Worm (Caenorhabditis elegans) whole organism, mixed stage, embryonic: ENCODE data around the gene T19C4.24.
"Not testable (repeated sequence)": the region's sequence is repeated elsewhere in the genome, so short reads cannot be mapped to it uniquely, and the experiment has no call there.

Experiments
- ceh-39 ChIP-seq: fragments of 150-350 bp; optimal IDR thresholded peaks from 2 replicates; lab custom pipeline; 2014; ENCODE audit warnings: missing biosample characterization, missing genetic modification characterization
- ceh-43 ChIP-seq: fragments of 200-800 bp; sonication (Bioruptor generic); optimal IDR thresholded peaks from 2 replicates; lab custom pipeline; 2018; ENCODE audit warnings: mild to moderate bottlenecking, missing genetic modification characterization, moderate library complexity, missing compliant biosample characterization
- ham-2 ChIP-seq: fragments of 200-800 bp; sonication (Bioruptor generic); optimal IDR thresholded peaks from 2 replicates; lab custom pipeline; 2018; ENCODE audit warnings: mild to moderate bottlenecking, missing genetic modification characterization, missing compliant biosample characterization
- hlh-1 ChIP-seq: fragments of 150-350 bp; optimal IDR thresholded peaks from 2 replicates; lab custom pipeline; 2014; ENCODE audit warnings: missing biosample characterization, missing genetic modification reagents, missing genetic modification characterization
- lin-13 ChIP-seq: fragments of 150-350 bp; optimal IDR thresholded peaks from 2 replicates; lab custom pipeline; 2014; ENCODE audit warnings: missing biosample characterization, missing genetic modification characterization
- lsy-2 ChIP-seq: fragments of 150-350 bp; optimal IDR thresholded peaks from 2 replicates; lab custom pipeline; 2014; ENCODE audit warnings: missing biosample characterization, missing genetic modification characterization
- nhr-28 ChIP-seq: fragments of 150-350 bp; optimal IDR thresholded peaks from 2 replicates; lab custom pipeline; 2014; ENCODE audit warnings: missing biosample characterization, missing genetic modification characterization
- sem-2 ChIP-seq: fragments of 200-800 bp; sonication (Bioruptor generic); optimal IDR thresholded peaks from 2 replicates; lab custom pipeline; 2018; ENCODE audit warnings: mild to moderate bottlenecking, missing genetic modification characterization, missing compliant biosample characterization
- tbx-8 ChIP-seq: fragments of 200-800 bp; sonication (Bioruptor generic); optimal IDR thresholded peaks from 2 replicates; lab custom pipeline; 2018; ENCODE audit warnings: mild to moderate bottlenecking, missing genetic modification characterization, moderate library complexity, missing compliant biosample characterization
- unc-120 ChIP-seq: sonication (generic microtip); optimal IDR thresholded peaks from 2 replicates; lab custom pipeline; 2017; ENCODE audit warnings: missing genetic modification characterization, missing compliant biosample characterization; ENCODE audit not compliant: poor library complexity, severe bottlenecking
- ztf-11 ChIP-seq: fragments of 150-350 bp; optimal IDR thresholded peaks from 2 replicates; lab custom pipeline; 2014; ENCODE audit warnings: missing biosample characterization, missing genetic modification characterization

Gene T19C4.24

DNA sequence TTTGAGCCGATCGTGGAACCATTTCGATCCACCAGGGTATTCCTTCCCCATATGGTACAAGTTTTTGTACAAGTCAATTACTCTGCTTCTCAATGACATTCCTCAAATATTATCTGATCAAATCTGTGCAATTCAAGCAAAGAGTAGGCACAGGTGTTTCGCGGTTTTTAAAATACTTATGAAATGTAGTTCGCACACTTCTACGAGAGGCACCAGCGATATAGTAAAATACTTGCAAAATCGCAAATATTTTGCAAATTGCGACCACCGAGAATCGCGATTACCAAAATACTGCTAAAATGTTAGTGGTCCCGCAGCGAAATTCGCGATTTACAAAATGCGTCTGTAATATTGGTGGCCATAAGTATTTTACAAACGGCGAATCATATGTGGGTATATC lies 37.2 kb downstream of the T19C4.24 start, which contains the start of gene Y42A5A.5:
Y42A5A.5 (minus strand) TSS at position 101 of the 400 bp plus-strand sequence.
- not testable (repeated sequence) for TF ChIP-seq ham-2; unc-120 (tag; lab: Kevin White, UChicago); sem-2 (GFP tag; lab: Kevin White, UChicago)
- TF ChIP-seq, all 35 proteins: peak for 0; not testable (repeated sequence) for 35

DNA sequence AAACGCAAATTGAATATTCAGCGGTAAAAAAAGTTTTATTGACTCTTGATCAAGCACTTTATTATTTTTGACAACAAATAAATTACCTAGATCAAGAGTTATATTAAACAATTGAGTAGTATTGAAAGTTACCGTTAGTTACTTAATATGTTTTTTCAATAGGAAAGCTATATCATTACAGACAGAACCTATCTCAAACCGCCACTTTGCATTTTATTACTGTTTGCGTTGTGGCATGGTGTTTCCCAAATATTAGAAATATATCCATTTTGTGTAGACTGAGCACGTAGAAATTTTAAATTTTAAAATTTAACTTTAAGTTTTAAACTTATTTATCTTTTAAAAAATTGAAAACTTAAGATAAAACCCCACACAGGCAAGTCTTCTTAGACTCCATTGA lies 42.4 kb downstream of the T19C4.24 start:
- no peak for TF ChIP-seq ceh-39 (tag; lab: Kevin White, UChicago)

DNA sequence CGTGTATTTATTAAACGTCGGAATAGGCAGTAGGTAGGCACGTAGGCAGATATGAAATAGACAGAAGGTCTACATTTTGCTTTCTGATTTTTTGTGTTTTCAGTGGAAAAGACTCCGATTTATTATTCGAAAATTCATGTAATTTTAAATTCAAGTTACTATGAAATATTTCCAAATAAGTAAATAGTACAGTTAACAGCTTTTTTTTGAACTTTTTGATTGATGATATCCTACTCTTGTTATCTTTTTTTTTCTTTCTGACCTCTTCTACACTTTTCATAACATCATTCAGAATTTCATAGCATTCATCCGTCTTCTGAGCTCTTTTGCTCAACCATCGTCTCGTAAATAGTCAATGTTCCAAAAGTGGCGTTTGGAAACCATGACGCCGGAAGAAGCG lies 48.2 kb downstream of the T19C4.24 start, which contains the start of gene cdkl-1:
cdkl-1 (plus strand) TSS at position 301 of the 400 bp plus-strand sequence.
- TF ChIP-seq nhr-28 (tag; lab: Kevin White, UChicago) (no peak), lsy-2 (tag; lab: Kevin White, UChicago) (no peak), ham-2 (no peak), tbx-8 (GFP tag; lab: Kevin White, UChicago) (no peak), ceh-43 (no peak), hlh-1 (tag; lab: Kevin White, UChicago) (no peak), lin-13 (tag; lab: Kevin White, UChicago) (no peak), ztf-11 (no peak)
- TF ChIP-seq, all 35 proteins: peak for 0
